Fruit fly (Drosophila melanogaster): Measurements from ENCODE around the gene CG13876.
A peak's percentile ranks its signal among the peaks of the same experiment; 100 is the strongest.

- TF ChIP-seq CG4496 (GFP tag; IDR thresholded peaks at IDR 0.05) (peak; percentile 61), CG13204 (GFP tag; optimal IDR thresholded peaks at IDR 0.05) (no peak), D1 (tag; optimal IDR thresholded peaks at IDR 0.05) (no peak), CG14655 (GFP tag; optimal IDR thresholded peaks at IDR 0.05) (no peak)
These were observed 6.7 kb upstream of the CG13876 start for dm6 chr3L:199050-199745.
